Worm (Caenorhabditis elegans) whole organism, L3 larva: Measurements from ENCODE around the gene ife-4.

Experiments used
- R02D3.7 ChIP-seq: fragments of 150-350 bp; optimal IDR thresholded peaks from 2 replicates; lab custom pipeline; 2014; ENCODE audit warnings: missing biosample characterization, missing genetic modification characterization
- aly-2 ChIP-seq: fragments of 150-350 bp; optimal IDR thresholded peaks from 2 replicates; lab custom pipeline; 2014; ENCODE audit warnings: missing biosample characterization, missing genetic modification characterization
- egl-27 ChIP-seq: sonication (generic microtip); optimal IDR thresholded peaks from 4 replicates; lab custom pipeline; 2017; ENCODE audit warnings: missing biosample characterization, missing genetic modification reagents, missing genetic modification characterization
- elt-1 ChIP-seq: fragments of 150-350 bp; optimal IDR thresholded peaks from 2 replicates; lab custom pipeline; 2014; ENCODE audit warnings: missing biosample characterization, missing genetic modification characterization
- fos-1 ChIP-seq: fragments of 150-350 bp; optimal IDR thresholded peaks from 2 replicates; lab custom pipeline; 2014; ENCODE audit warnings: missing biosample characterization, missing genetic modification characterization
- mdl-1 ChIP-seq: fragments of 150-350 bp; optimal IDR thresholded peaks from 2 replicates; lab custom pipeline; 2014; ENCODE audit warnings: missing biosample characterization, missing genetic modification characterization
- nhr-12 ChIP-seq: fragments of 150-350 bp; optimal IDR thresholded peaks from 2 replicates; lab custom pipeline; 2014; ENCODE audit warnings: missing biosample characterization, missing genetic modification characterization
- nhr-23 ChIP-seq: fragments of 150-350 bp; optimal IDR thresholded peaks from 2 replicates; lab custom pipeline; 2014; ENCODE audit warnings: missing biosample characterization, missing genetic modification reagents, missing genetic modification characterization
- nhr-237 ChIP-seq: fragments of 150-350 bp; optimal IDR thresholded peaks from 2 replicates; lab custom pipeline; 2014; ENCODE audit warnings: missing biosample characterization, missing genetic modification characterization
- snpc-4 ChIP-seq: fragments of 150-350 bp; optimal IDR thresholded peaks from 2 replicates; lab custom pipeline; 2014; ENCODE audit warnings: missing biosample characterization, missing genetic modification characterization
- unc-62 ChIP-seq: fragments of 150-350 bp; sonication (generic microtip); optimal IDR thresholded peaks from 4 replicates; lab custom pipeline; 2014; ENCODE audit warnings: missing biosample characterization, missing genetic modification reagents, missing genetic modification characterization
- zag-1 ChIP-seq: fragments of 150-350 bp; optimal IDR thresholded peaks from 2 replicates; lab custom pipeline; 2014; ENCODE audit warnings: missing biosample characterization, missing genetic modification characterization
- ztf-11 ChIP-seq: fragments of 150-350 bp; optimal IDR thresholded peaks from 2 replicates; lab custom pipeline; 2014; ENCODE audit warnings: missing biosample characterization, missing genetic modification characterization

DNA sequence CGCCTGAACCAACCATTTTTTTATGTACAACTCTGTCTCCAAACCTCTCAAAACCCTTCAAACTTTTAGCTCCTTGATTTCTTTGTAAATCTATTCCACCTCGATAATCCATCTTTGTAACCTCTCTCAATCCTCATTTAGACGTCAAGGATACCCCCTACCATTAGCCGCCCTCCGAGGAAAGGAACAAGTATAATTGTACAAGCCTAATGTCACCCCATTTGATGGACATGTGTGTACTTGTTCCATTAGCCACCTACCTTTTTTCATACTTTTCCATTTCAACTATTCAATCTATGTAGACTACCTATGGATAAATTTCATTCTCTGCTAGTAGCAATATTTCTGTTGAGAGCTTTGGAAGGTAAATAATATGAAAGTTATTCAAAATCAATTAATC lies 3.7 kb downstream of the ife-4 start, which contains the start of gene C05D9.4:
- no peak for TF ChIP-seq ztf-11
- no peak for TF ChIP-seq fos-1
- TF ChIP-seq aly-2 = no peak
- TF ChIP-seq elt-1 (tag; lab: Kevin White, UChicago) = no peak
- no peak for TF ChIP-seq nhr-12 (tag; lab: Kevin White, UChicago)
- TF ChIP-seq unc-62 (GFP tag; lab: Kevin White, UChicago) = no peak
- TF ChIP-seq snpc-4 = no peak
- no peak for TF ChIP-seq nhr-237 (tag; lab: Kevin White, UChicago)
- TF ChIP-seq R02D3.7 (tag; lab: Kevin White, UChicago) = no peak
- no peak for TF ChIP-seq mdl-1
- no peak for TF ChIP-seq nhr-23 (tag; lab: Kevin White, UChicago)
- no peak for TF ChIP-seq zag-1
- TF ChIP-seq egl-27 (tag; lab: Kevin White, UChicago) = no peak
